Worm (Caenorhabditis elegans): Measurements from ENCODE around the gene ZK938.3.

- TF ChIP-seq him-1 (tag; optimal IDR thresholded peaks at IDR 0.05) (no peak), dao-5 (tag; optimal IDR thresholded peaks at IDR 0.05) (no peak)
Measured at ce11 chrII:9833855-9834254, at the start of gene ZK938.3.
